Worm (Caenorhabditis elegans) whole organism, L2 larva: ENCODE measurements around the gene col-109.

Experiments
- ama-1 ChIP-seq: fragments of 150-350 bp; optimal IDR thresholded peaks from 2 replicates; lab custom pipeline; 2018; ENCODE audit warnings: inconsistent platforms
- ceh-16 ChIP-seq: fragments of 150-350 bp; optimal IDR thresholded peaks from 2 replicates; lab custom pipeline; 2014; ENCODE audit warnings: missing biosample characterization, missing genetic modification characterization
- egl-27 ChIP-seq: sonication (generic microtip); optimal IDR thresholded peaks from 3 replicates; lab custom pipeline; 2017; ENCODE audit warnings: missing biosample characterization, missing genetic modification reagents, missing genetic modification characterization
- lin-13 ChIP-seq: fragments of 150-350 bp; optimal IDR thresholded peaks from 2 replicates; lab custom pipeline; 2014; ENCODE audit warnings: missing biosample characterization, missing genetic modification reagents, missing genetic modification characterization
- nhr-129 ChIP-seq: fragments of 150-350 bp; optimal IDR thresholded peaks from 2 replicates; lab custom pipeline; 2014; ENCODE audit warnings: missing biosample characterization, missing genetic modification characterization
- nhr-21 ChIP-seq: fragments of 150-350 bp; optimal IDR thresholded peaks from 2 replicates; lab custom pipeline; 2014; ENCODE audit warnings: missing biosample characterization, missing genetic modification characterization
- nhr-237 ChIP-seq: fragments of 150-350 bp; optimal IDR thresholded peaks from 2 replicates; lab custom pipeline; 2014; ENCODE audit warnings: missing biosample characterization, missing genetic modification characterization
- nhr-25 ChIP-seq: fragments of 150-350 bp; sonication (generic microtip); optimal IDR thresholded peaks from 3 replicates; lab custom pipeline; 2014; ENCODE audit warnings: missing biosample characterization, missing genetic modification characterization
- sma-3 ChIP-seq: sonication (generic microtip); optimal IDR thresholded peaks from 2 replicates; lab custom pipeline; 2016; ENCODE audit warnings: missing genetic modification reagents, missing genetic modification characterization, missing compliant biosample characterization
- unc-39 ChIP-seq: fragments of 150-350 bp; optimal IDR thresholded peaks from 2 replicates; lab custom pipeline; 2014; ENCODE audit warnings: missing biosample characterization, missing genetic modification characterization
- unc-62 ChIP-seq: fragments of 150-350 bp; optimal IDR thresholded peaks from 2 replicates; lab custom pipeline; 2014; ENCODE audit warnings: missing biosample characterization, missing genetic modification reagents, missing genetic modification characterization
- ztf-11 ChIP-seq: sonication (generic microtip); optimal IDR thresholded peaks from 2 replicates; lab custom pipeline; 2017; ENCODE audit warnings: missing biosample characterization, missing genetic modification characterization
- ztf-4 ChIP-seq: fragments of 150-350 bp; optimal IDR thresholded peaks from 2 replicates; lab custom pipeline; 2014; ENCODE audit warnings: missing biosample characterization, missing genetic modification characterization

DNA sequence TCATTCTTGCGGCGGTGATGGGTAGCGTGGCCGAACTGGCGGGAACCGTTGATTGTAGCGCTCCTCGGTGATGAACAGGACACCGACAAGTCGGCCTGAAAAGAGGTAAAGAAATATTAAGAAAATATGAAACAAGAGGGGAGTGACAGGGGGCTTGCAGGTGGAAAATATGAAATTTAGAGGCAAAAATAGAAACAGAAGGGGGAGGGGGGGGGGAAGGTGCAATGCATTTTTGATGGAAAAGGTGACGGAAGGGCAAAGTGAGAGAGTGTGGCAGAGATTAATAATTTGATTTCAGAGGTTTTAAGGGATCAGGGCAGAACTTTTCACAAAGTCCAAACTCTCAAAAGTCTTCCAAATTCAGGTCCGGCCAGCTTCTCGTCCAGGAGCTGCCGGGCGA is 38.5 kb downstream of the col-109 start, which contains the start of gene frpr-19:
- TF ChIP-seq lin-13 (GFP tag; lab: Kevin White, UChicago) (no peak), ztf-4 (tag; lab: Kevin White, UChicago) (no peak), nhr-129 (tag; lab: Kevin White, UChicago) (no peak), egl-27 (tag; lab: Kevin White, UChicago) (no peak), nhr-21 (no peak), sma-3 (GFP tag; lab: Kevin White, UChicago) (no peak), nhr-237 (tag; lab: Kevin White, UChicago) (no peak), unc-39 (tag; lab: Kevin White, UChicago) (no peak), ztf-11 (tag; lab: Kevin White, UChicago) (no peak), nhr-25 (tag; lab: Kevin White, UChicago) (no peak), ama-1 (no peak), unc-62 (GFP tag; lab: Kevin White, UChicago) (no peak), ceh-16 (tag; lab: Kevin White, UChicago) (no peak)
